Worm (Caenorhabditis elegans) whole organism, L1 larva: Measurements from ENCODE around the gene cox-16.
A peak's percentile ranks its signal among the peaks of the same experiment; 100 is the strongest.

Source experiments
- C04F5.9 ChIP-seq: sonication (generic microtip); optimal IDR thresholded peaks from 2 replicates; lab custom pipeline; 2016; ENCODE audit warnings: missing genetic modification characterization, missing compliant biosample characterization
- aha-1 ChIP-seq: fragments of 150-350 bp; optimal IDR thresholded peaks from 2 replicates; lab custom pipeline; 2014; ENCODE audit warnings: missing biosample characterization, missing genetic modification characterization
- alr-1 ChIP-seq: fragments of 200-800 bp; sonication (Bioruptor generic); optimal IDR thresholded peaks from 2 replicates; lab custom pipeline; 2018; ENCODE audit warnings: borderline replicate concordance, mild to moderate bottlenecking, missing genetic modification characterization, missing compliant biosample characterization
- ama-1 ChIP-seq: fragments of 150-350 bp; optimal IDR thresholded peaks from 2 replicates; lab custom pipeline; 2014
- blmp-1 ChIP-seq: fragments of 150-350 bp; optimal IDR thresholded peaks from 2 replicates; lab custom pipeline; 2014; ENCODE audit warnings: missing biosample characterization, missing genetic modification characterization
- ceh-8 ChIP-seq: fragments of 200-800 bp; sonication (Bioruptor generic); optimal IDR thresholded peaks from 2 replicates; lab custom pipeline; 2018; ENCODE audit warnings: mild to moderate bottlenecking, missing genetic modification characterization, moderate library complexity, missing compliant biosample characterization
- ceh-82 ChIP-seq, 3 experiments: fragments of 150-350 bp in 1 of 3; sonication (generic microtip) in 2 of 3; optimal IDR thresholded peaks; 2 replicates each; lab custom pipeline; 2014 to 2017; ENCODE audit warnings: missing biosample characterization in 3 of 3, missing genetic modification characterization in 3 of 3
- ceh-88 ChIP-seq: fragments of 200-800 bp; sonication (Bioruptor generic); IDR thresholded peaks from 2 replicates; pipeline ENCODE4 v1.3.6; 2022; ENCODE audit warnings: missing genetic modification characterization, missing compliant biosample characterization
- ceh-90 ChIP-seq: sonication (generic microtip); optimal IDR thresholded peaks from 2 replicates; lab custom pipeline; 2016; ENCODE audit warnings: missing genetic modification characterization, missing compliant biosample characterization
- dpl-1 ChIP-seq, 3 experiments: fragments of 150-350 bp in 2 of 3; sonication (generic microtip) in 1 of 3; optimal IDR thresholded peaks; 2 replicates each; lab custom pipeline; 2014 to 2017; ENCODE audit warnings: missing biosample characterization in 3 of 3, missing genetic modification characterization in 3 of 3, missing genetic modification reagents in 3 of 3
- efl-3 ChIP-seq: fragments of 200-800 bp; sonication (Bioruptor generic); optimal IDR thresholded peaks from 2 replicates; lab custom pipeline; 2018; ENCODE audit warnings: mild to moderate bottlenecking, missing genetic modification characterization, missing compliant biosample characterization
- elt-2 ChIP-seq: sonication (generic microtip); optimal IDR thresholded peaks from 2 replicates; lab custom pipeline; 2016; ENCODE audit warnings: missing genetic modification characterization, mild to moderate bottlenecking, inconsistent platforms, missing compliant biosample characterization, missing genetic modification reagents
- elt-3 ChIP-seq, 6 experiments: fragments of 150-350 bp in 1 of 6; sonication (generic microtip); optimal IDR thresholded peaks; 2 replicates each; lab custom pipeline; 2017 to 2018; ENCODE audit warnings: missing biosample characterization in 6 of 6, missing genetic modification characterization in 6 of 6, inconsistent platforms in 1 of 6
- ets-5 ChIP-seq: fragments of 200-800 bp; sonication (Bioruptor generic); IDR thresholded peaks from 2 replicates; pipeline ENCODE4 v1.3.6; 2022; ENCODE audit warnings: missing genetic modification characterization, missing compliant biosample characterization
- fkh-10 ChIP-seq: sonication (generic microtip); optimal IDR thresholded peaks from 2 replicates; lab custom pipeline; 2017; ENCODE audit warnings: missing biosample characterization, missing genetic modification reagents, missing genetic modification characterization
- fkh-4 ChIP-seq: sonication (generic microtip); optimal IDR thresholded peaks from 2 replicates; lab custom pipeline; 2016; ENCODE audit warnings: missing compliant biosample characterization, missing genetic modification characterization, borderline replicate concordance
- fos-1 ChIP-seq: fragments of 150-350 bp; optimal IDR thresholded peaks from 2 replicates; lab custom pipeline; 2014; ENCODE audit warnings: missing biosample characterization, missing genetic modification characterization
- hlh-17 ChIP-seq: fragments of 200-800 bp; sonication (Bioruptor generic); optimal IDR thresholded peaks from 2 replicates; lab custom pipeline; 2018; ENCODE audit warnings: missing genetic modification characterization, mild to moderate bottlenecking, missing compliant biosample characterization, moderate library complexity, borderline replicate concordance
- hlh-4 ChIP-seq: sonication (generic microtip); optimal IDR thresholded peaks from 2 replicates; lab custom pipeline; 2016; ENCODE audit warnings: mild to moderate bottlenecking, missing genetic modification characterization, missing compliant biosample characterization
- hpl-2 ChIP-seq: fragments of 150-350 bp; optimal IDR thresholded peaks from 2 replicates; lab custom pipeline; 2014; ENCODE audit warnings: missing biosample characterization, missing genetic modification reagents, missing genetic modification characterization
- lin-14 ChIP-seq: fragments of 200-800 bp; sonication (Bioruptor generic); optimal IDR thresholded peaks from 2 replicates; lab custom pipeline; 2018; ENCODE audit warnings: mild to moderate bottlenecking, missing genetic modification characterization, moderate library complexity, missing compliant biosample characterization
- lin-35 ChIP-seq, 2 experiments: fragments of 150-350 bp; optimal IDR thresholded peaks; 2 replicates each; lab custom pipeline; 2014; ENCODE audit warnings: missing biosample characterization in 2 of 2, missing genetic modification characterization in 2 of 2, missing genetic modification reagents in 2 of 2
- lin-39 ChIP-seq: fragments of 150-350 bp; optimal IDR thresholded peaks from 2 replicates; lab custom pipeline; 2014; ENCODE audit warnings: missing biosample characterization, missing genetic modification reagents, missing genetic modification characterization
- lsy-2 ChIP-seq, 2 experiments: fragments of 150-350 bp; optimal IDR thresholded peaks; 2 replicates each; lab custom pipeline; 2014; ENCODE audit warnings: missing biosample characterization in 2 of 2, missing genetic modification characterization in 2 of 2
- mab-9 ChIP-seq: fragments of 200-800 bp; sonication (Bioruptor generic); IDR thresholded peaks from 2 replicates; pipeline ENCODE4 v1.3.6; 2022; ENCODE audit warnings: missing genetic modification reagents, missing genetic modification characterization, missing compliant biosample characterization
- nhr-11 ChIP-seq: fragments of 150-350 bp; optimal IDR thresholded peaks from 2 replicates; lab custom pipeline; 2014; ENCODE audit warnings: missing biosample characterization, missing genetic modification characterization
- nhr-20 ChIP-seq: sonication (generic microtip); optimal IDR thresholded peaks from 2 replicates; lab custom pipeline; 2016; ENCODE audit warnings: mild to moderate bottlenecking, missing genetic modification characterization, missing compliant biosample characterization
- nhr-237 ChIP-seq: fragments of 150-350 bp; optimal IDR thresholded peaks from 2 replicates; lab custom pipeline; 2014; ENCODE audit warnings: missing biosample characterization, missing genetic modification characterization
- nhr-28 ChIP-seq: fragments of 150-350 bp; optimal IDR thresholded peaks from 2 replicates; lab custom pipeline; 2014; ENCODE audit warnings: missing biosample characterization, missing genetic modification characterization
- nhr-76 ChIP-seq: sonication (generic microtip); optimal IDR thresholded peaks from 2 replicates; lab custom pipeline; 2017; ENCODE audit warnings: missing biosample characterization, missing genetic modification characterization
- nhr-85 ChIP-seq: sonication (generic microtip); peaks from one replicate; lab custom pipeline; 2016; ENCODE audit warnings: missing genetic modification characterization, inconsistent platforms, missing compliant biosample characterization
- nhr-90 ChIP-seq: sonication (generic microtip); optimal IDR thresholded peaks from 2 replicates; lab custom pipeline; 2016; ENCODE audit warnings: mild to moderate bottlenecking, missing genetic modification characterization, missing compliant biosample characterization; ENCODE audit not compliant: poor library complexity
- pag-3 ChIP-seq: sonication (generic microtip); optimal IDR thresholded peaks from 2 replicates; lab custom pipeline; 2017; ENCODE audit warnings: missing genetic modification characterization, mild to moderate bottlenecking, missing compliant biosample characterization, antibody characterized with exemption, borderline replicate concordance; ENCODE audit not compliant: insufficient read depth
- pqm-1 ChIP-seq: sonication (generic microtip); optimal IDR thresholded peaks from 3 replicates; lab custom pipeline; 2017; ENCODE audit warnings: missing biosample characterization, missing genetic modification characterization
- snpc-4 ChIP-seq: fragments of 150-350 bp; optimal IDR thresholded peaks from 2 replicates; lab custom pipeline; 2014; ENCODE audit warnings: missing biosample characterization, missing genetic modification characterization
- sptf-1 ChIP-seq: fragments of 150-350 bp; optimal IDR thresholded peaks from 2 replicates; lab custom pipeline; 2014; ENCODE audit warnings: missing biosample characterization, missing genetic modification characterization
- sup-37 ChIP-seq: fragments of 200-800 bp; sonication (Bioruptor generic); optimal IDR thresholded peaks from 2 replicates; lab custom pipeline; 2018; ENCODE audit warnings: mild to moderate bottlenecking, missing genetic modification characterization, missing compliant biosample characterization
- swsn-7 ChIP-seq: sonication (generic microtip); optimal IDR thresholded peaks from 2 replicates; lab custom pipeline; 2016; ENCODE audit warnings: missing genetic modification characterization, missing compliant biosample characterization
- tbx-2 ChIP-seq: sonication (generic microtip); optimal IDR thresholded peaks from 2 replicates; lab custom pipeline; 2016; ENCODE audit warnings: missing genetic modification characterization, missing compliant biosample characterization
- unc-130 ChIP-seq: fragments of 150-350 bp; optimal IDR thresholded peaks from 2 replicates; lab custom pipeline; 2017; ENCODE audit warnings: missing biosample characterization, missing genetic modification characterization, inconsistent platforms
- zip-4 ChIP-seq: fragments of 200-800 bp; sonication (Bioruptor generic); optimal IDR thresholded peaks from 2 replicates; lab custom pipeline; 2018; ENCODE audit warnings: mild to moderate bottlenecking, missing genetic modification characterization, moderate library complexity, missing compliant biosample characterization

cox-16 gene

ce11 chrV:5571691-5572090, 35.6 kb upstream of the cox-16 start (continued):
- no peak for TF ChIP-seq ceh-90 (tag; lab: Kevin White, UChicago)
- no peak for TF ChIP-seq alr-1 (tag; lab: Kevin White, UChicago)
- no peak for TF ChIP-seq ets-5
- no peak for TF ChIP-seq aha-1 (tag; lab: Kevin White, UChicago)

ce11 chrV:5570433-5570832, 34.4 kb upstream of the cox-16 start, which contains the start of gene glb-6:
glb-6 (minus strand) TSS chrV:5570533.
- TF ChIP-seq hlh-4 (tag; lab: Kevin White, UChicago) = no peak
- peak; percentile 16 for TF ChIP-seq fkh-10 (GFP tag; lab: Kevin White, UChicago)
- no peak for TF ChIP-seq swsn-7 (tag; lab: Kevin White, UChicago)
- no peak for TF ChIP-seq lin-35 (GFP tag; optimal IDR thresholded peaks at IDR 0.05; lab: Kevin White, UChicago)
- TF ChIP-seq nhr-237 (tag; lab: Kevin White, UChicago) = no peak
- no peak for TF ChIP-seq aha-1 (tag; lab: Kevin White, UChicago)
- TF ChIP-seq fkh-4 (tag; lab: Kevin White, UChicago) = no peak
- peak; percentile 39 for TF ChIP-seq lin-14 (GFP tag; lab: Kevin White, UChicago)
- TF ChIP-seq nhr-76 = no peak
- no peak for TF ChIP-seq nhr-28 (tag; lab: Kevin White, UChicago)
- no peak for TF ChIP-seq ceh-88 (GFP tag; lab: Robert Waterston, UW)
- TF ChIP-seq, all 84 proteins: peak for 2

ce11 chrV:5567119-5567518, 31.1 kb upstream of the cox-16 start, which contains the start of gene C18C4.7:
C18C4.7 (minus strand) TSS chrV:5567219.
- TF ChIP-seq lin-39 (tag; lab: Kevin White, UChicago) (no peak), ets-5 (no peak), blmp-1 (no peak), ceh-90 (tag; lab: Kevin White, UChicago) (no peak), ceh-8 (GFP tag; lab: Kevin White, UChicago) (no peak), aha-1 (tag; lab: Kevin White, UChicago) (no peak), tbx-2 (tag; lab: Kevin White, UChicago) (no peak), hlh-17 (no peak), hpl-2 (GFP tag; lab: Kevin White, UChicago) (no peak), nhr-11 (tag; lab: Kevin White, UChicago) (no peak), pag-3 (tag; lab: Kevin White, UChicago) (no peak), unc-130 (tag; lab: Kevin White, UChicago) (no peak), nhr-85 (no peak), lsy-2 (tag; optimal IDR thresholded peaks at IDR 0.05; lab: Kevin White, UChicago) (no peak)

- peak; percentile 21 for TF ChIP-seq nhr-90 (tag; lab: Kevin White, UChicago)
- no peak for TF ChIP-seq sptf-1
- TF ChIP-seq fos-1 = no peak
- TF ChIP-seq lin-39 (tag; lab: Kevin White, UChicago) = no peak
- no peak for TF ChIP-seq dpl-1 (GFP tag; optimal IDR thresholded peaks at IDR 0.05; lab: Kevin White, UChicago)
- peak; percentile 26 for TF ChIP-seq lin-14 (GFP tag; lab: Kevin White, UChicago)
- no peak for TF ChIP-seq ets-5
- no peak for TF ChIP-seq ama-1 (lab: Kevin White, UChicago)
- no peak for TF ChIP-seq ceh-82 (tag; optimal IDR thresholded peaks at IDR 0.05; lab: Kevin White, UChicago)
- no peak for TF ChIP-seq hlh-17
- TF ChIP-seq lin-35 (GFP tag; optimal IDR thresholded peaks at IDR 0.05; lab: Kevin White, UChicago) = peak in 1 of 2 experiments; percentile 31
- no peak for TF ChIP-seq nhr-20 (tag; lab: Kevin White, UChicago)
- peak; percentile 77 for TF ChIP-seq pqm-1 (tag; lab: Kevin White, UChicago)
- no peak for TF ChIP-seq C04F5.9 (tag; lab: Kevin White, UChicago)
- TF ChIP-seq elt-3 (tag; optimal IDR thresholded peaks at IDR 0.05; lab: Kevin White, UChicago) = no peak
- peak; percentile 88 for TF ChIP-seq elt-2 (tag; lab: Kevin White, UChicago)
- TF ChIP-seq ceh-90 (tag; lab: Kevin White, UChicago) = no peak
- TF ChIP-seq hpl-2 (GFP tag; lab: Kevin White, UChicago) = no peak
- no peak for TF ChIP-seq sup-37 (GFP tag; lab: Kevin White, UChicago)
- no peak for TF ChIP-seq snpc-4 (tag; lab: Kevin White, UChicago)
- no peak for TF ChIP-seq zip-4 (GFP tag; lab: Kevin White, UChicago)
- no peak for TF ChIP-seq efl-3
- TF ChIP-seq ceh-88 (GFP tag; lab: Robert Waterston, UW) = no peak
- TF ChIP-seq mab-9 (GFP tag; lab: Robert Waterston, UW) = no peak
Measured at ce11 chrV:5559882-5560281, 23.8 kb upstream of the cox-16 start.
